Worm (Caenorhabditis elegans): ENCODE results near the gene srg-61.

Gene srg-61

DNA sequence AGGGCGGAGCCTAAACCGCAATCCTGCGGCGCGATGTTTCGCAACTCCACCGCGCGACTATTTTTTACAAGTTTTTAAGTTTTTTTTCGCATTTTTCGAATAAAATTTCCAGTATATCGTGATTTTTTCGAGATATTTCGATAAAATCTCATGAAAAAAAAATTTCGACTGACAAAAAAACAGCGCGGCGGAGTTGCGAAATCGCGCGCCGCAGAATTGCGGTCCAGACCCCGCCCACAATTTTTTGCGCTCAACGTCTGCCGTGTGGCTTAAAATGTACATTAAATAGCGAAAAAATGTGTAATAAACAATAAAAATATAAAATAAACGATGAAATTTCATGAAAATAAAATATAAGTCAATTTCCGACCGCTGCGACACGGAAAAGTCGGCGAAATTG, 42.4 kb downstream of the srg-61 start:
- TF ChIP-seq nhr-77 (tag; optimal IDR thresholded peaks at IDR 0.05) = no peak
- TF ChIP-seq nhr-11 (tag; optimal IDR thresholded peaks at IDR 0.05) = no peak
- TF ChIP-seq egl-27 (tag; optimal IDR thresholded peaks at IDR 0.05) = no peak
- no peak for TF ChIP-seq sea-2 (GFP tag; optimal IDR thresholded peaks at IDR 0.05)
- no peak for TF ChIP-seq tbx-2 (tag; optimal IDR thresholded peaks at IDR 0.05)
- TF ChIP-seq unc-39 (tag; optimal IDR thresholded peaks at IDR 0.05) = no peak

DNA sequence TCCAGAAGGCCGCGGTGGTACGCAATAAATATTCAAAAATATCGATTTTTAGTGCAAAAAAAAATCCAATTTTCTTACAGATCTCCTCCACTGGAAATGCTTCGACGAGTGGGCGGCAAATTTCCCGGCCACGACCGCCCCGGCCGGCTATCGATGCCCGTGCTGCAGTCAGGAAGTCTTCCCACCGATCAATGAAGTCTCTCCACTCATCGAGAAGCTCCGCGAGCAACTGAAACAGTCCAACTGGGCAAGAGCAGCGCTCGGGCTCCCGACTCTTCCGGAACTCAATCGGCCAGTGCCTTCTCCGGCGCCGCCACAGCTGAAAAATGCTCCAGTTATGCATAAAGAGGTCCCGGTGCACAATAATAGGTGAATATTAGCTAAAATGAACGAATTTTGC, 44.2 kb downstream of the srg-61 start, which contains the start of gene Y45G12B.3:
Gene Y45G12B.3, minus strand, starts transcription at position 320 of the 400 bp plus-strand sequence.
- TF ChIP-seq aly-2 (tag; optimal IDR thresholded peaks at IDR 0.05) (no peak), unc-39 (tag; optimal IDR thresholded peaks at IDR 0.05) (no peak), eor-1 (tag; optimal IDR thresholded peaks at IDR 0.05) (no peak), nhr-76 (tag; optimal IDR thresholded peaks at IDR 0.05) (no peak), pqm-1 (tag; optimal IDR thresholded peaks at IDR 0.05) (no peak), ZK546.5 (tag; optimal IDR thresholded peaks at IDR 0.05) (no peak), egl-5 (tag; optimal IDR thresholded peaks at IDR 0.05) (no peak), zag-1 (tag; optimal IDR thresholded peaks at IDR 0.05) (no peak), elt-2 (tag; optimal IDR thresholded peaks at IDR 0.05) (no peak)

DNA sequence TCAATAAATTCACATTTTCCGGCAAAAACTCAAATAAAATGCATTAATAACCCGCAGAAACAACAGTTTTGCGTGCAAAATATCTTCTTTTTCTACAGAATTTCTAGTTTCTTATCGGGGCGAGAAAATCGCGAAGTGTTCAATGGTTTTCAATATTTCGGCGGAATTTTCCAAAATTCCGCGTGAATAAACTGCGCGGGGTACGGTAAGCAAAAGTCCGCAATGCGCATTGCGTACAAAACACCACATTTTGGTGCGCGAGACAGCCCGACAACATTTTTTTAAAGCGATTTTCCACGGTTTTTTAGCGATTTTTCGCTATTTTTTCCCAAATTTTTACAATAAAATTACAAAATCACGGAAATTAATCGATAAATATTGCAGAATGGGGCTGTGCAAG, 45.7 kb downstream of the srg-61 start, which contains the start of gene Y45G12B.2:
Gene Y45G12B.2, plus strand, starts transcription at position 383 of the 400 bp plus-strand sequence.
- no peak for TF ChIP-seq unc-39 (tag; optimal IDR thresholded peaks at IDR 0.05)
- peak; percentile 8 for TF ChIP-seq snpc-4 (tag; optimal IDR thresholded peaks at IDR 0.05)
- TF ChIP-seq ceh-28 (tag; optimal IDR thresholded peaks at IDR 0.05) = peak; percentile 31
- no peak for TF ChIP-seq ceh-9 (tag; optimal IDR thresholded peaks at IDR 0.05)
- TF ChIP-seq fkh-2 (tag; optimal IDR thresholded peaks at IDR 0.05) = no peak
- TF ChIP-seq elt-2 (tag; optimal IDR thresholded peaks at IDR 0.05) = peak; percentile 47
- no peak for TF ChIP-seq ceh-16 (tag; optimal IDR thresholded peaks at IDR 0.05)
- TF ChIP-seq jun-1 (tag; optimal IDR thresholded peaks at IDR 0.05) = peak; percentile 17
- TF ChIP-seq ztf-4 (tag; optimal IDR thresholded peaks at IDR 0.05) = no peak
- TF ChIP-seq egl-5 (tag; optimal IDR thresholded peaks at IDR 0.05) = no peak
- no peak for TF ChIP-seq lin-39 (tag; optimal IDR thresholded peaks at IDR 0.05)
- peak; percentile 90 for TF ChIP-seq nfya-1 (tag; optimal IDR thresholded peaks at IDR 0.05; ENCODE audit: insufficient read depth)
- TF ChIP-seq tbx-2 (tag; optimal IDR thresholded peaks at IDR 0.05) = no peak
- peak; percentile 38 for TF ChIP-seq nhr-25 (tag; optimal IDR thresholded peaks at IDR 0.05)
- TF ChIP-seq ama-1 (optimal IDR thresholded peaks at IDR 0.05) = no peak
- TF ChIP-seq pqm-1 (tag; optimal IDR thresholded peaks at IDR 0.05) = peak; percentile 58
- no peak for TF ChIP-seq nhr-12 (tag; optimal IDR thresholded peaks at IDR 0.05)
- TF ChIP-seq nhr-77 (tag; optimal IDR thresholded peaks at IDR 0.05) = no peak
- no peak for TF ChIP-seq eor-1 (tag; optimal IDR thresholded peaks at IDR 0.05)
- TF ChIP-seq nhr-76 (tag; optimal IDR thresholded peaks at IDR 0.05) = no peak
- TF ChIP-seq hmg-11 (tag; optimal IDR thresholded peaks at IDR 0.05) = peak; percentile 67
- TF ChIP-seq fos-1 (tag; optimal IDR thresholded peaks at IDR 0.05) = no peak
- TF ChIP-seq lin-15B (tag; optimal IDR thresholded peaks at IDR 0.05) = peak; percentile 71
- no peak for TF ChIP-seq fkh-10 (GFP tag; optimal IDR thresholded peaks at IDR 0.05)
- no peak for TF ChIP-seq lsy-12 (tag; optimal IDR thresholded peaks at IDR 0.05)
- no peak for TF ChIP-seq nhr-11 (tag; optimal IDR thresholded peaks at IDR 0.05)
- no peak for TF ChIP-seq aly-2 (tag; optimal IDR thresholded peaks at IDR 0.05)
- peak; percentile 58 for TF ChIP-seq nhr-23 (tag; optimal IDR thresholded peaks at IDR 0.05)
- TF ChIP-seq pha-4 (tag; optimal IDR thresholded peaks at IDR 0.05) = peak; percentile 77
- TF ChIP-seq sea-2 (GFP tag; optimal IDR thresholded peaks at IDR 0.05) = peak; percentile 17
- TF ChIP-seq nhr-237 (tag; optimal IDR thresholded peaks at IDR 0.05) = no peak
- no peak for TF ChIP-seq egl-27 (tag; optimal IDR thresholded peaks at IDR 0.05)
- no peak for TF ChIP-seq mml-1 (tag; optimal IDR thresholded peaks at IDR 0.05)

DNA sequence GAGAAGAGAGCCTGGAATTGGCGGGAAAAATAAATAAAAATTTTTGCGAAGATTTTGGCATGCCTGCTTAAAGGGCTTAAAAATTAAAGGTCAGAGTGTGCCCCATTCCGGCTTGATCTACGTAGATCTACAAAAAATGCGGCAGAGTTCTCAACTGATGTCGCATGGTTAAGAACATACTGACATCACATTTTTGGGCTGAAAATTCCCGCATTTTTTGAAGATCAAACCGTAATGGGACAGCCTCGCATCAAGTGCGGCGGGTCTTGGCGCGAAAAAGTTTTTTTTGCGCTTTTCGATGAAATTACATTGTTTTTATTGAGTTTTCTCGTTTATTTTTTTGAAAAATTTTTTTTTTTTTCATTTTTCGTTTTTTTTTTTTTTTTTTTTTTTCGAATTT, 49.2 kb downstream of the srg-61 start:
- TF ChIP-seq zag-1 (tag; optimal IDR thresholded peaks at IDR 0.05) (no peak), ceh-9 (tag; optimal IDR thresholded peaks at IDR 0.05) (no peak), jun-1 (tag; optimal IDR thresholded peaks at IDR 0.05) (no peak), R02D3.7 (tag; optimal IDR thresholded peaks at IDR 0.05) (no peak), unc-62 (GFP tag; optimal IDR thresholded peaks at IDR 0.05) (no peak), ZK546.5 (tag; optimal IDR thresholded peaks at IDR 0.05) (no peak), sea-2 (GFP tag; optimal IDR thresholded peaks at IDR 0.05) (no peak), nhr-76 (tag; optimal IDR thresholded peaks at IDR 0.05) (no peak)

Measured in whole organism, L3 larva.